Worm (Caenorhabditis elegans) whole organism, L4/young adult: ENCODE results near the gene rap-2.

Experiments
- W03F9.2 ChIP-seq: fragments of 150-350 bp; optimal IDR thresholded peaks from 2 replicates; lab custom pipeline; 2014; ENCODE audit warnings: missing biosample characterization, missing genetic modification characterization
- dao-5 ChIP-seq: sonication (generic microtip); optimal IDR thresholded peaks from 2 replicates; lab custom pipeline; 2016; ENCODE audit warnings: missing genotype, missing genetic modification characterization, moderate library complexity, missing compliant biosample characterization
- him-1 ChIP-seq: sonication (generic microtip); optimal IDR thresholded peaks from 2 replicates; lab custom pipeline; 2016; ENCODE audit warnings: missing genotype, missing genetic modification reagents, missing genetic modification characterization, missing compliant biosample characterization

ce11 chrV:15051720-15052119, 12.2 kb downstream of the rap-2 start:
- TF ChIP-seq him-1 (tag; lab: Kevin White, UChicago), result no peak
- TF ChIP-seq dao-5 (tag; lab: Kevin White, UChicago), result no peak
- no peak for TF ChIP-seq W03F9.2 (tag; lab: Kevin White, UChicago)
